Fruit fly (Drosophila melanogaster): ENCODE results near the gene CG43391.

The CG43391 gene

dm6 chr3L:11540330-11540702, 40.5 kb downstream of the CG43391 start (continued):
- TF ChIP-seq Rfx (GFP tag; IDR thresholded peaks at IDR 0.05) (peak; percentile 53; the same call in 1 of the 2 replicates), CG11696 (GFP tag; IDR thresholded peaks at IDR 0.05) (peak; percentile 28; the same call in 1 of the 2 replicates), sug (tag; optimal IDR thresholded peaks at IDR 0.05) (peak; percentile 16), jing (GFP tag; optimal IDR thresholded peaks at IDR 0.05) (no peak), CG10431 (GFP tag; optimal IDR thresholded peaks at IDR 0.05) (peak; percentile 23), Nf-YC (tag; optimal IDR thresholded peaks at IDR 0.05) (peak; percentile 21), twi (tag; optimal IDR thresholded peaks at IDR 0.05) (no peak), pum (GFP tag; optimal IDR thresholded peaks at IDR 0.05) (no peak), Nf-YA (GFP tag; IDR thresholded peaks at IDR 0.05) (no peak), da (GFP tag; optimal IDR thresholded peaks at IDR 0.05) (no peak), CG17912 (GFP tag; optimal IDR thresholded peaks at IDR 0.05) (no peak), Atf3 (GFP tag; optimal IDR thresholded peaks at IDR 0.05) (no peak), ham (GFP tag; IDR thresholded peaks at IDR 0.05) (no peak), odd (GFP tag; optimal IDR thresholded peaks at IDR 0.05) (peak; percentile 58), emc (GFP tag; optimal IDR thresholded peaks at IDR 0.05) (no peak), stc (GFP tag; IDR thresholded peaks at IDR 0.05) (no peak), HLH4C (GFP tag; IDR thresholded peaks at IDR 0.05; ENCODE audit: partially characterized antibody) (no peak), knrl (GFP tag; IDR thresholded peaks at IDR 0.05; ENCODE audit: partially characterized antibody) (no peak), fd3F (GFP tag; optimal IDR thresholded peaks at IDR 0.05) (peak; percentile 3), CG2875 (GFP tag; optimal IDR thresholded peaks at IDR 0.05) (peak; percentile 62), lola (GFP tag; optimal IDR thresholded peaks at IDR 0.05) (peak in 1 of 3 experiments; percentile 12), CG7372 (GFP tag; IDR thresholded peaks at IDR 0.05) (no peak), Rx (GFP tag; IDR thresholded peaks at IDR 0.05) (no peak), CG18262 (tag; optimal IDR thresholded peaks at IDR 0.05) (peak; percentile 20), CG8924 (tag; optimal IDR thresholded peaks at IDR 0.05) (no peak), bsh (GFP tag; optimal IDR thresholded peaks at IDR 0.05) (peak in 1 of 2 experiments; percentile 54), org-1 (GFP tag; optimal IDR thresholded peaks at IDR 0.05) (peak; percentile 57), Kr (GFP tag; optimal IDR thresholded peaks at IDR 0.05) (no peak), slp2 (GFP tag; optimal IDR thresholded peaks at IDR 0.05) (no peak), ssp (GFP tag; IDR thresholded peaks at IDR 0.05) (no peak), dpn (GFP tag; optimal IDR thresholded peaks at IDR 0.05) (no peak), row (GFP tag; IDR thresholded peaks at IDR 0.05) (no peak), sisA (GFP tag; IDR thresholded peaks at IDR 0.05) (no peak), ATbp (GFP tag; optimal IDR thresholded peaks at IDR 0.05) (peak; percentile 79), lov (optimal IDR thresholded peaks at IDR 0.05) (no peak), lov (GFP tag; IDR thresholded peaks at IDR 0.05) (0 out of 3 replicates have a peak, but pooled peaks have one; percentile 12), CG2199 (GFP tag; IDR thresholded peaks at IDR 0.05) (0 out of 3 replicates have a peak, but pooled peaks have one; percentile 39), CG2889 (GFP tag; IDR thresholded peaks at IDR 0.05) (no peak), zfh1 (GFP tag; IDR thresholded peaks at IDR 0.05) (no peak), CG4360 (GFP tag; IDR thresholded peaks at IDR 0.05) (no peak), NfI (GFP tag; optimal IDR thresholded peaks at IDR 0.05) (no peak), CG31224 (GFP tag; IDR thresholded peaks at IDR 0.05) (no peak), CG12659 (GFP tag; optimal IDR thresholded peaks at IDR 0.05) (peak; percentile 13), Mrtf (GFP tag; IDR thresholded peaks at IDR 0.05) (no peak), en (GFP tag; optimal IDR thresholded peaks at IDR 0.05) (peak; percentile 24), pita (GFP tag; optimal IDR thresholded peaks at IDR 0.05) (no peak), CG8359 (GFP tag; optimal IDR thresholded peaks at IDR 0.05; ENCODE audit: borderline replicate concordance) (peak; percentile 52), CG3726 (GFP tag; IDR thresholded peaks at IDR 0.05) (no peak), CG4424 (GFP tag; optimal IDR thresholded peaks at IDR 0.05) (no peak), wor (GFP tag; IDR thresholded peaks at IDR 0.05) (no peak), CG11247 (GFP tag; IDR thresholded peaks at IDR 0.05) (no peak), CG2116 (GFP tag; optimal IDR thresholded peaks at IDR 0.05) (no peak)
